Fruit fly (Drosophila melanogaster) whole organism, embryonic: Measurements from ENCODE around the gene CG31360.

Experiments used
- CG11456 ChIP-seq: fragments of 200-800 bp; sonication (Bioruptor generic); IDR thresholded peaks from 3 replicates; pipeline ENCODE4 v1.3.6; 2022; ENCODE audit warnings: missing biosample characterization, missing genetic modification characterization
- CG2712 ChIP-seq: fragments of 200-800 bp; optimal IDR thresholded peaks from 3 replicates; lab custom pipeline; 2019; ENCODE audit warnings: missing biosample characterization, mild to moderate bottlenecking, missing genetic modification characterization, moderate library complexity
- dm ChIP-seq: fragments of 200-800 bp; sonication (Bioruptor generic); optimal IDR thresholded peaks from 3 replicates; lab custom pipeline; 2016; ENCODE audit warnings: missing biosample characterization, missing genetic modification characterization
- fd3F ChIP-seq: fragments of 200-800 bp; sonication (Bioruptor generic); optimal IDR thresholded peaks from 2 replicates; lab custom pipeline; 2018; ENCODE audit warnings: missing biosample characterization, mild to moderate bottlenecking, missing genetic modification characterization, moderate library complexity
- inv ChIP-seq: fragments of 200-800 bp; sonication (Bioruptor generic); IDR thresholded peaks from 2 replicates; pipeline ENCODE4 v1.3.6; 2022; ENCODE audit warnings: missing biosample characterization, missing genetic modification characterization; ENCODE audit not compliant: partially characterized antibody
- lmd ChIP-seq: fragments of 200-800 bp; sonication (Bioruptor generic); IDR thresholded peaks from 2 replicates; pipeline ENCODE4 v1.3.6; 2022; ENCODE audit warnings: missing biosample characterization, missing genetic modification characterization

dm6 chr3R:17714773-17715344 is 30.0 kb downstream of the CG31360 start:
- no peak for TF ChIP-seq inv (GFP tag; lab: Robert Waterston, UW)
- TF ChIP-seq lmd (GFP tag; lab: Robert Waterston, UW), result no peak
- no peak for TF ChIP-seq dm (GFP tag; lab: Kevin White, UChicago)
- no peak for TF ChIP-seq fd3F
- TF ChIP-seq CG11456 (GFP tag; lab: Robert Waterston, UW), result no peak
- no peak for TF ChIP-seq CG2712 (tag; lab: Kevin White, UChicago)
